Worm (Caenorhabditis elegans) whole organism, L4/young adult: ENCODE measurements around the gene F13C5.2.

Source experiments
- W03F9.2 ChIP-seq: fragments of 150-350 bp; optimal IDR thresholded peaks from 2 replicates; lab custom pipeline; 2014; ENCODE audit warnings: missing biosample characterization, missing genetic modification characterization
- dao-5 ChIP-seq: sonication (generic microtip); optimal IDR thresholded peaks from 2 replicates; lab custom pipeline; 2016; ENCODE audit warnings: missing genotype, missing genetic modification characterization, moderate library complexity, missing compliant biosample characterization
- him-1 ChIP-seq: sonication (generic microtip); optimal IDR thresholded peaks from 2 replicates; lab custom pipeline; 2016; ENCODE audit warnings: missing genotype, missing genetic modification reagents, missing genetic modification characterization, missing compliant biosample characterization

The F13C5.2 gene

ce11 chrX:591056-591455 is 2.7 kb upstream of the F13C5.2 start:
- TF ChIP-seq him-1 (no peak), W03F9.2 (tag; lab: Kevin White, UChicago) (no peak), dao-5 (tag; lab: Kevin White, UChicago) (no peak)

DNA sequence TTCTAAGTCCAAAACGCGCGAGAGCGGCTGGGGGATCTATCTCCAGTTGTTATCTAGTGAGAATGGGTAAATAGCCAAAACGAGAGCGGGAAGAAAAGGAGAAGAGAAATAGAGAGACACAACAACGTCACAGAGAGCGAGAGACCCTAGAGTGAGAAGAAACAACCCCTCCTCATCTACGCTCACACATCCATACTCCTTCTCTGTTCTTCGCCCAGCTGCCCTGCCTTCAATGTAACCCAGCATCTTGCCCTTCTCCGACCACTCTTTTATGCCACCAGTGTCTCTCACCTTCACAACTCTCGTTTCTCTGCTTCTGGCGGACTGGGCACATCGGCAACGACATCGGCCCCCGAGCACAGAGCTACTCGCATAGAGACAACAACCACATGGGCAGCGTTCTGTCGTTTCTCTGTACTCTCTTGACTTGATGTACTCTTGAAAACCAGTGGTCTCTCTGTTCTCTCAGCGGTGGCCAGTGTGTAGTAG is 471 bp upstream of the F13C5.2 start:
- no peak for TF ChIP-seq dao-5 (tag; lab: Kevin White, UChicago)
- peak; percentile 75 for TF ChIP-seq him-1
- TF ChIP-seq W03F9.2 (tag; lab: Kevin White, UChicago), result peak; percentile 59

- TF ChIP-seq him-1 (no peak), W03F9.2 (tag; lab: Kevin White, UChicago) (no peak), dao-5 (tag; lab: Kevin White, UChicago) (no peak)
These were observed 5.7 kb downstream of the F13C5.2 start, which contains the start of gene F13C5.3 for ce11 chrX:599476-599875. F13C5.3 (minus strand) TSS chrX:599576.

DNA sequence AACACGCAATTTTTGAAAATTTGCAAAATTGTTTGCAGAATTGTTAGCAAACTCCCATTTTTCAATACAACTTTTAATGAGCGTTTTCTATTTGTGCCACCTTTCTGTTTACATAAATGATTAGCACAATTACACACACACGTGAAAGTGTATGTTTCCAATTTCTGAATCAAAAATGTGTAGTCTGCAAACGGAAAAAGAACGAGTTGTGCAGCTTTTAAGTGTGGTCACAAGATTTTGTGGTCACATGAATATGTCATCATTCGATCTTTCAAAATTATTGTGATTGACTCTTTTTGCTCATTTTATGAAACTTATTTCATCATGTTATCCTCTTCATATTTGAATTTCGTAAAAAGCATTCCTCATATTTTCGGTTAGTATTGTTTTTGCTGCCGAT is 6.9 kb downstream of the F13C5.2 start:
- no peak for TF ChIP-seq W03F9.2 (tag; lab: Kevin White, UChicago)
- TF ChIP-seq dao-5 (tag; lab: Kevin White, UChicago), result no peak
- TF ChIP-seq him-1, result no peak

ce11 chrX:601340-601757 is 7.6 kb downstream of the F13C5.2 start:
- TF ChIP-seq him-1 (peak; percentile 27), dao-5 (tag; lab: Kevin White, UChicago) (no peak), W03F9.2 (tag; lab: Kevin White, UChicago) (no peak)

DNA sequence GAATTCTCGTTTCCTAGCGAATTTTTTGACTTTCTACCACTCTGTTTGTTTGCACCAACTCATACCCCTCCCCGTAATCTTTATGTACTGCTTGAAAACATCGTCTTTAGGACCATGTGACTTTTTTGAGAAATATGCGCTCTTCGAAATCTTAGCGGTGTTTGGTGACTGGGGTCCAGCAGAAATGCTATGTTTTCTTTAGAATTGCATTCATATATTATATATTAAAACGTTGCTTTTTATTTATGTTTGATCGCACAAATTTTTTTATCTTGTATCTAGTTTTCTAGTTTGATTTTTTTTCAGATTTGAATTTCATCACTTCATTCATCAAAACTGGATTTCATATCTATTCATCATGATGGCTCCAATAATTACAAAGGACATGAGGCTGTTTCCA is 8.1 kb downstream of the F13C5.2 start, which contains the start of gene F13C5.1:
Gene F13C5.1, plus strand, starts transcription at position 301 of the 400 bp plus-strand sequence.
- TF ChIP-seq W03F9.2 (tag; lab: Kevin White, UChicago) (no peak), him-1 (no peak), dao-5 (tag; lab: Kevin White, UChicago) (no peak)

- TF ChIP-seq W03F9.2 (tag; lab: Kevin White, UChicago) (no peak), dao-5 (tag; lab: Kevin White, UChicago) (no peak), him-1 (no peak)
These were observed 14.6 kb downstream of the F13C5.2 start, which contains the start of gene F13C5.5 for ce11 chrX:608392-608791. F13C5.5 (minus strand) TSS chrX:608492.

DNA sequence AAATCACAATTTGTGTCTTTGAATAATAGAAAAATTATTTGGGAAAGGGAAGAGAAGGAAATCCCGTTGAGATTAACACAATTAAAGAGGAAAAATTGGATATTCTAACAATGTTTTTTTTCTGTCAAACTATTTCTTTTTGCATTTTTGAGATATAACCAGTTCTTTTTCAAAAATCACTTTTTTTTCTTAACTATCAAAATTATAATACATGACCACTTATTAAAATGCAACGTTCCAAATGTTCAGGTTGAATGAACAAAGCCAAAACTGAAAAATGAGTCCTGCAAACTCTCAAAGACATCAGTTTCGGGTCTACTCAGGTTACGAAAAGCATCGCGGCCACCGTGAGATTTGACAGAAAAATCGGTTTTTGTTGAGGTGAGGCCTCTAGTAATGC is 15.8 kb downstream of the F13C5.2 start:
- no peak for TF ChIP-seq W03F9.2 (tag; lab: Kevin White, UChicago)
- TF ChIP-seq him-1, result no peak
- no peak for TF ChIP-seq dao-5 (tag; lab: Kevin White, UChicago)

ce11 chrX:612783-613182 is 19.0 kb downstream of the F13C5.2 start:
- TF ChIP-seq W03F9.2 (tag; lab: Kevin White, UChicago), result no peak
- no peak for TF ChIP-seq dao-5 (tag; lab: Kevin White, UChicago)
- TF ChIP-seq him-1, result no peak

ce11 chrX:617730-618129 is 24.0 kb downstream of the F13C5.2 start:
- TF ChIP-seq him-1 (no peak), dao-5 (tag; lab: Kevin White, UChicago) (no peak), W03F9.2 (tag; lab: Kevin White, UChicago) (no peak)

DNA sequence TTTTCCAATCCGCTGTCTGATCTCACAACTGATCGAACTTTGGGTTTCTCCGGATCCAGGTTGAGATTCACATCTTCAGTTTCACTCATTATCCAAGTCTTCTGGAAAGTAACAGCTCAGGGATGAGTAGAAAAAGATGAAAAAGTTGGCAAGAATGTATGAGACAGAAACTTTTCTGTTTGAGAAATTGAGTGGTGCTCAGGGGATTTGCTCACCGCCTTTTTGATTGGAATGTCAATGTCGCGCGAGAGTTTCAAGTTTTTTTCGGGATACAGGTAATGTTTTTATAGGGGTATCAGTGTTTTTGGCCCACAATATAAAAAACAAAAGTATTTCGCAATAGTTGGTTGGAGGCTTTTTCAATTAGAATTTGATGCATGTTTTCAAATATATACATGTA is 27.4 kb downstream of the F13C5.2 start, which contains the start of gene unc-96:
Gene unc-96, minus strand, starts transcription at position 101 of the 400 bp plus-strand sequence.
- no peak for TF ChIP-seq W03F9.2 (tag; lab: Kevin White, UChicago)
- TF ChIP-seq dao-5 (tag; lab: Kevin White, UChicago), result no peak
- TF ChIP-seq him-1, result no peak

DNA sequence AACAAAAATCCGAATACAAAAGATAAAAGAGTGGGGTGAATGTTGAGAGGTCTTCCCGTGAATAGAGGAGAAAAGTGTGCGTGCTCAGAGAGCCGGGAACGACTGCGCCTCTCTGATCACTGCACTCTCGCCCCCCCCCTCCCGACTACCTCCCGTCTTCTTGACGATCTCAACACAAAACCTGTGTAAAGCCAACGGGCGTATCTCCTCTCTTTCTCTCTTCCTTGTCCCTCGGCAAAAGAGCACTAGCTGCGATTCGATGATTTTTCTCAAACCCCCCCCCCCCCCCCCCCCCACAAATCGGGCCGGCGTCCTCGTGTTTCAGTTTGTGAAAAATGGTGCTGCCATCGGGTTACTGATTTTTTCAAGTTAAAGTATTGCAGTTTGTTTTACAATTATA is 27.9 kb downstream of the F13C5.2 start:
- TF ChIP-seq W03F9.2 (tag; lab: Kevin White, UChicago) (no peak), dao-5 (tag; lab: Kevin White, UChicago) (no peak), him-1 (no peak)

DNA sequence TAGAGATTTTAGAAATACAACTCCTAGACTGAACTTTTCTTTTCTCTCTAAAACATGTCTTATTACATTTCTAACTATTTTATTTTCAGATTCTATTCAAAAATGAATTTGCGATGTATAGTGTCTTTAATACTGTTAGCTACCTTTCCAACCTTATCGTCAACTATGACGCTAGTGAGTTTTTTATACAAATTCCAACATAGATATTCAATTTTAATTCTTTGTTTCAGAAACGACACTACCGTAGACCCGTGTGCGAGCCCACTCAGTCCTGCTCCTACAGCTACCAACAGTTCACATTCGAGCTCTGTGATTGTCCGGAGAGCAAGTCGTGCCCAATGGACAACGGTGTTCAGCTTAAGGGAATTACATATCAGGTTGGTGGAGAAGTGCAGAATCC is 35.4 kb downstream of the F13C5.2 start, which contains the start of gene M6.4:
Gene M6.4, plus strand, starts transcription at position 55 of the 400 bp plus-strand sequence.
- no peak for TF ChIP-seq him-1
- no peak for TF ChIP-seq W03F9.2 (tag; lab: Kevin White, UChicago)
- TF ChIP-seq dao-5 (tag; lab: Kevin White, UChicago), result no peak

- TF ChIP-seq dao-5 (tag; lab: Kevin White, UChicago), result no peak
- no peak for TF ChIP-seq him-1
- no peak for TF ChIP-seq W03F9.2 (tag; lab: Kevin White, UChicago)
These were observed 43.1 kb downstream of the F13C5.2 start, which contains the start of gene pha-2 for ce11 chrX:636893-637292. pha-2 (minus strand) TSS chrX:636993.

- TF ChIP-seq him-1, result no peak
- TF ChIP-seq W03F9.2 (tag; lab: Kevin White, UChicago), result no peak
- no peak for TF ChIP-seq dao-5 (tag; lab: Kevin White, UChicago)
These were observed 43.8 kb downstream of the F13C5.2 start for ce11 chrX:637588-637987.
